Worm (Caenorhabditis elegans): ENCODE results near the gene idpb-2.

idpb-2 gene

ce11 chrII:5066967-5067366, 2.5 kb downstream of the idpb-2 start:
- TF ChIP-seq rnt-1 (tag; optimal IDR thresholded peaks at IDR 0.05) (no peak), ces-1 (GFP tag; optimal IDR thresholded peaks at IDR 0.05) (no peak), sox-4 (tag; optimal IDR thresholded peaks at IDR 0.05) (peak; percentile 2), dsc-1 (tag; optimal IDR thresholded peaks at IDR 0.05) (peak; percentile 92), nhr-47 (tag; optimal IDR thresholded peaks at IDR 0.05) (peak; percentile 26), pax-3 (tag; optimal IDR thresholded peaks at IDR 0.05) (peak; percentile 33), lin-13 (GFP tag; optimal IDR thresholded peaks at IDR 0.05) (no peak), nhr-71 (tag; optimal IDR thresholded peaks at IDR 0.05) (peak; percentile 8)

ce11 chrII:5061794-5062368, 7.5 kb downstream of the idpb-2 start, which contains the start of gene smc-5:
Gene smc-5, plus strand, starts transcription at chrII:5062125.
- TF ChIP-seq tlp-1 (tag; optimal IDR thresholded peaks at IDR 0.05): no peak
- peak; percentile 28 for TF ChIP-seq aly-2 (tag; optimal IDR thresholded peaks at IDR 0.05)
- peak; percentile 46; the same call in 1 of the 2 replicates for TF ChIP-seq ceh-88 (GFP tag; IDR thresholded peaks at IDR 0.05)
- TF ChIP-seq lir-3 (tag; optimal IDR thresholded peaks at IDR 0.05; ENCODE audit: poor library complexity): peak; percentile 73
- TF ChIP-seq irx-1 (tag; optimal IDR thresholded peaks at IDR 0.05): no peak
- TF ChIP-seq unc-30 (tag; optimal IDR thresholded peaks at IDR 0.05): no peak
- TF ChIP-seq unc-98 (GFP tag; IDR thresholded peaks at IDR 0.05): peak; percentile 25; the same call in 1 of the 2 replicates
- TF ChIP-seq lin-39 (tag; optimal IDR thresholded peaks at IDR 0.05): no peak
- TF ChIP-seq C16A3.4 (tag; optimal IDR thresholded peaks at IDR 0.05): peak; percentile 92
- TF ChIP-seq rnt-1 (tag; optimal IDR thresholded peaks at IDR 0.05): peak; percentile 82
- TF ChIP-seq ceh-63 (GFP tag; optimal IDR thresholded peaks at IDR 0.05): no peak
- peak; percentile 51 for TF ChIP-seq mef-2 (tag; optimal IDR thresholded peaks at IDR 0.05)
- peak; percentile 69 for TF ChIP-seq nhr-85 (tag)
- TF ChIP-seq lin-35 (GFP tag; optimal IDR thresholded peaks at IDR 0.05): peak; percentile 84 to 94
- TF ChIP-seq dpl-1 (GFP tag; optimal IDR thresholded peaks at IDR 0.05): peak; percentile 82 to 91 (median 84)
- TF ChIP-seq fkh-4 (tag; optimal IDR thresholded peaks at IDR 0.05; ENCODE audit: borderline replicate concordance): no peak
- no peak for TF ChIP-seq hlh-4 (tag; optimal IDR thresholded peaks at IDR 0.05)
- TF ChIP-seq zip-4 (GFP tag; optimal IDR thresholded peaks at IDR 0.05): no peak
- no peak for TF ChIP-seq ets-5 (GFP tag; IDR thresholded peaks at IDR 0.05)
- peak; percentile 56 for TF ChIP-seq nhr-19 (GFP tag; conservative IDR thresholded peaks at IDR 0.05)
- peak in 1 of 2 experiments; percentile 42 for TF ChIP-seq mdl-1 (tag; optimal IDR thresholded peaks at IDR 0.05)
- TF ChIP-seq nhr-11 (tag; optimal IDR thresholded peaks at IDR 0.05): no peak
- no peak for TF ChIP-seq aha-1 (tag; optimal IDR thresholded peaks at IDR 0.05)
- peak; percentile 75 for TF ChIP-seq fkh-8 (tag; optimal IDR thresholded peaks at IDR 0.05)
- no peak for TF ChIP-seq C04F5.9 (tag; optimal IDR thresholded peaks at IDR 0.05)
- no peak for TF ChIP-seq ceh-8 (GFP tag; optimal IDR thresholded peaks at IDR 0.05)
- peak; percentile 87 for TF ChIP-seq lin-15B (tag; optimal IDR thresholded peaks at IDR 0.05)
- no peak for TF ChIP-seq ztf-4 (tag; optimal IDR thresholded peaks at IDR 0.05)
- TF ChIP-seq jun-1 (tag; optimal IDR thresholded peaks at IDR 0.05): peak; percentile 32
- TF ChIP-seq xbp-1 (tag; optimal IDR thresholded peaks at IDR 0.05): peak; percentile 56
- no peak for TF ChIP-seq nhr-76 (tag; optimal IDR thresholded peaks at IDR 0.05)
- no peak for TF ChIP-seq unc-62 (GFP tag; optimal IDR thresholded peaks at IDR 0.05)
- peak; percentile 89 for TF ChIP-seq skn-1 (tag; optimal IDR thresholded peaks at IDR 0.05)
- peak; percentile 49 for TF ChIP-seq unc-86 (tag; optimal IDR thresholded peaks at IDR 0.05)
- peak; percentile 39 for TF ChIP-seq dsc-1 (tag; optimal IDR thresholded peaks at IDR 0.05)
- TF ChIP-seq alr-1 (tag; optimal IDR thresholded peaks at IDR 0.05; ENCODE audit: borderline replicate concordance): no peak
- TF ChIP-seq efl-3 (GFP tag; optimal IDR thresholded peaks at IDR 0.05): no peak
- peak; percentile 78 for TF ChIP-seq snu-23 (GFP tag; optimal IDR thresholded peaks at IDR 0.05)
- TF ChIP-seq sup-37 (GFP tag; optimal IDR thresholded peaks at IDR 0.05): no peak
- peak; percentile 24 for TF ChIP-seq fkh-10 (GFP tag; optimal IDR thresholded peaks at IDR 0.05)
- TF ChIP-seq nhr-84 (tag; optimal IDR thresholded peaks at IDR 0.05): no peak
- no peak for TF ChIP-seq egl-13 (tag; optimal IDR thresholded peaks at IDR 0.05)
- TF ChIP-seq nhr-20 (tag; optimal IDR thresholded peaks at IDR 0.05): peak; percentile 66
- TF ChIP-seq lin-14 (GFP tag; optimal IDR thresholded peaks at IDR 0.05): peak; percentile 69
- peak; percentile 41 for TF ChIP-seq lin-13 (GFP tag; optimal IDR thresholded peaks at IDR 0.05)

All from whole organism, L1 larva.